Worm (Caenorhabditis elegans): Measurements from ENCODE around the gene insc-1.

insc-1 gene

ce11 chrII:7340703-7341102 lies 18.0 kb upstream of the insc-1 start:
- TF ChIP-seq Y22D7AL.16 (tag; optimal IDR thresholded peaks at IDR 0.05) = no peak
- TF ChIP-seq pros-1 (tag; optimal IDR thresholded peaks at IDR 0.05) = no peak
- TF ChIP-seq unc-3 (GFP tag; conservative IDR thresholded peaks at IDR 0.05) = no peak
- TF ChIP-seq unc-3 (tag; optimal IDR thresholded peaks at IDR 0.05) = no peak
- no peak for TF ChIP-seq fax-1 (tag; optimal IDR thresholded peaks at IDR 0.05)
- no peak for TF ChIP-seq ceh-18 (tag; optimal IDR thresholded peaks at IDR 0.05)
- TF ChIP-seq F13H6.1 (tag; optimal IDR thresholded peaks at IDR 0.05) = no peak
- TF ChIP-seq C08G9.2 (tag; optimal IDR thresholded peaks at IDR 0.05) = no peak
- TF ChIP-seq ets-4 (tag; optimal IDR thresholded peaks at IDR 0.05) = no peak
- no peak for TF ChIP-seq ama-1 (optimal IDR thresholded peaks at IDR 0.05)
- no peak for TF ChIP-seq fkh-10 (GFP tag; optimal IDR thresholded peaks at IDR 0.05)
- no peak for TF ChIP-seq ceh-6 (GFP tag; optimal IDR thresholded peaks at IDR 0.05)
- TF ChIP-seq pat-9 (tag; optimal IDR thresholded peaks at IDR 0.05) = no peak
- TF ChIP-seq rnt-1 (tag; optimal IDR thresholded peaks at IDR 0.05) = no peak

DNA sequence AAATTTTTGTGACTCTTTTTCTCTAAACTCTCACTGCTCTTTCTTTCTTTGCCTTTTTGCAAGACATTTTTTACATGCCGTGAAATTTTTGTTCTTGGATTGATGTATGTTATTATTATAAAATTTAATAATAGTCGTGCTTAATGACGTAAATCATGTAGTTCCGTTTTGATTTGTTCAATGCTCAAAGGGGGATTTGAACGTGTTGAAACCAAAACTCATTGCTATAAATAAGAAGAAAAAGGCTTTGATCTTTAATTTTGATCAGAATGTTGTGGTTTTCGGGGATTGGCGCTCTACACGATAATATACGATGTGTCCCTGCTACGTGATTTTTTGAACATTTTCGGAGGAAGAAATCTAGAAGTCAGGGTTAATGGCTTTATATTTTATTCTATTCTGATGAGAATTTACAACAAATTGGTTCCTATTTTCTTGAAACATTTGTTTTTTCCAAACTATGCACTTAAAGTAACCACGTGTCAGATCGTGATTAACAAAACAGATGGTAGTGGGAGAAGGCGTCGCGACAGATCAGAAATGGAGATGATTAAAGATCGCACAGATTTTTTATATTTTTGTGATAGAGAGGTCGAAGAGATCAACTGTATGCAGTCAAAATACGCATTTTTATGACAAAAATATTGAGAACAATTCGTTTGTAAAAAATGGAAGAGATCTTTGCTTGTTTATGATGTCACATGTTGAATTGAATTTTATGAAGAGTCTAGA lies 17.0 kb upstream of the insc-1 start:
- TF ChIP-seq dmd-4 (tag; optimal IDR thresholded peaks at IDR 0.05; ENCODE audit: borderline replicate concordance) (no peak), ama-1 (optimal IDR thresholded peaks at IDR 0.05) (no peak), dve-1 (tag; optimal IDR thresholded peaks at IDR 0.05) (no peak), ets-4 (tag; optimal IDR thresholded peaks at IDR 0.05) (no peak), sox-4 (tag; optimal IDR thresholded peaks at IDR 0.05) (no peak), Y22D7AL.16 (tag; optimal IDR thresholded peaks at IDR 0.05) (no peak), ceh-18 (tag; optimal IDR thresholded peaks at IDR 0.05) (no peak), madf-2 (tag; optimal IDR thresholded peaks at IDR 0.05) (no peak), ceh-48 (tag; optimal IDR thresholded peaks at IDR 0.05) (no peak), fkh-10 (GFP tag; optimal IDR thresholded peaks at IDR 0.05) (no peak)

DNA sequence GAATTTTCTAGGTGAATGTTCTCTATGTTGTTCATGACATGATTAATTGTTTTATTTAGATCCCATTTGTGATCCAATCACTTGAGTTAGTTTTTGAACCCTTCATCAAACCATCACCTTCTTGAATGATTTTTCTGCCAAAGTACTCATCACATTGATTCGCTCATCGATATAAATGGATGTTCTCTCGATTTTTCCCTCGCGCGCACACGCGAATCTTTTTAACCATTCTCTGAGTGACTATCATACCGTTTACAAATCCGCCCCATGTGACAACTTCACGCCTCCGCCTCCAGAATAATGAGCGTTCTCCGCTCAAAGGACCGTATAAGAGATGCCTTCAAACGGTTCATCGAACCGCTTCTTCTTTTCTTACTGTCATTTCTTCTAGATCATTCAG lies 15.8 kb upstream of the insc-1 start:
- no peak for TF ChIP-seq unc-55 (GFP tag; optimal IDR thresholded peaks at IDR 0.05)
- no peak for TF ChIP-seq pax-1 (tag; optimal IDR thresholded peaks at IDR 0.05)
- no peak for TF ChIP-seq tbx-2 (tag; optimal IDR thresholded peaks at IDR 0.05)
- no peak for TF ChIP-seq rnt-1 (tag; optimal IDR thresholded peaks at IDR 0.05)
- TF ChIP-seq T23F11.4 (GFP tag; optimal IDR thresholded peaks at IDR 0.05) = no peak
- TF ChIP-seq hlh-8 (tag; optimal IDR thresholded peaks at IDR 0.05) = no peak
- TF ChIP-seq dmd-4 (tag; optimal IDR thresholded peaks at IDR 0.05; ENCODE audit: borderline replicate concordance) = no peak
- TF ChIP-seq dve-1 (tag; optimal IDR thresholded peaks at IDR 0.05) = no peak
- no peak for TF ChIP-seq ceh-45 (GFP tag; IDR thresholded peaks at IDR 0.05)
- TF ChIP-seq F13H6.1 (tag; optimal IDR thresholded peaks at IDR 0.05) = no peak
- TF ChIP-seq lim-6 (tag; optimal IDR thresholded peaks at IDR 0.05) = no peak
- TF ChIP-seq ceh-31 (tag; optimal IDR thresholded peaks at IDR 0.05) = no peak
- TF ChIP-seq ama-1 (optimal IDR thresholded peaks at IDR 0.05) = no peak

DNA sequence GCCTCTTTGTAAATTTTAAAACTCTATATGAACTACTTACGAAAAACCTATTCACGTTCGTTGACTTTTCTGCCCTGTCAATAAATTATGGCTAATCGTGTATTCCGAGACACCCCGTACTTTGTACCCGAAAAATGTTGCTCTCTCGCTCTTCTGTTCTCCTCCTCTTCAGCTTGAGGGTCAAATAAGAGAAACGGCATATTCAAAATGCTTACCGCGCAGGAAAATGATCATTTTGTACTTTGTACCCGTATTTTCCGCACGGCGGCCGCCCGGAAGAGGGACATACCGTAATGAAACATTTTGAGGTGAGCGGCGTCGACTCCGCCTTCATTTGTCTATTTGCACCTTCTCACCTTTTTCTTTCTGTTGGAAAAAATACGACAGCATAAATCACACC lies 15.0 kb upstream of the insc-1 start:
- no peak for TF ChIP-seq dve-1 (tag; optimal IDR thresholded peaks at IDR 0.05)
- TF ChIP-seq ets-4 (tag; optimal IDR thresholded peaks at IDR 0.05) = peak; percentile 23
- peak; percentile 26 for TF ChIP-seq ceh-34 (tag; optimal IDR thresholded peaks at IDR 0.05)
- peak; percentile 12 for TF ChIP-seq pha-2 (tag; optimal IDR thresholded peaks at IDR 0.05)
- TF ChIP-seq ceh-2 (tag; optimal IDR thresholded peaks at IDR 0.05) = peak; percentile 33

ce11 chrII:7345858-7346257 lies 12.8 kb upstream of the insc-1 start:
- TF ChIP-seq npax-4 (tag; optimal IDR thresholded peaks at IDR 0.05) = no peak
- no peak for TF ChIP-seq sox-4 (tag; optimal IDR thresholded peaks at IDR 0.05)
- TF ChIP-seq ceh-45 (GFP tag; IDR thresholded peaks at IDR 0.05) = no peak
- no peak for TF ChIP-seq nhr-232 (tag; optimal IDR thresholded peaks at IDR 0.05)
- no peak for TF ChIP-seq ref-2 (tag; optimal IDR thresholded peaks at IDR 0.05)
